Worm (Caenorhabditis elegans): ENCODE data around the gene nipa-1.

nipa-1 gene

ce11 chrIII:3143657-3144056 is 16.7 kb upstream of the nipa-1 start, which contains the start of gene C44B11.4:
Gene C44B11.4 (minus strand): TSS chrIII:3143757.
- TF ChIP-seq crh-2 (tag; optimal IDR thresholded peaks at IDR 0.05), result no peak
- no peak for TF ChIP-seq lsy-2 (tag; optimal IDR thresholded peaks at IDR 0.05)
- no peak for TF ChIP-seq gmeb-1 (tag; optimal IDR thresholded peaks at IDR 0.05)
- TF ChIP-seq fos-1 (tag; optimal IDR thresholded peaks at IDR 0.05), result no peak
- no peak for TF ChIP-seq skn-1 (tag; optimal IDR thresholded peaks at IDR 0.05)
- TF ChIP-seq elt-3 (tag; optimal IDR thresholded peaks at IDR 0.05), result no peak
- no peak for TF ChIP-seq ZK546.5 (tag; optimal IDR thresholded peaks at IDR 0.05)
- TF ChIP-seq ama-1 (optimal IDR thresholded peaks at IDR 0.05), result no peak
- no peak for TF ChIP-seq unc-62 (GFP tag; optimal IDR thresholded peaks at IDR 0.05)
- TF ChIP-seq mdl-1 (tag; optimal IDR thresholded peaks at IDR 0.05), result no peak
- no peak for TF ChIP-seq C34F6.9 (tag; optimal IDR thresholded peaks at IDR 0.05)
- no peak for TF ChIP-seq Y55F3AM.14 (GFP tag; optimal IDR thresholded peaks at IDR 0.05)
- TF ChIP-seq nhr-77 (tag; optimal IDR thresholded peaks at IDR 0.05), result no peak
- no peak for TF ChIP-seq lin-13 (GFP tag; optimal IDR thresholded peaks at IDR 0.05)
- TF ChIP-seq elt-1 (tag; optimal IDR thresholded peaks at IDR 0.05), result no peak
- no peak for TF ChIP-seq egl-27 (tag; optimal IDR thresholded peaks at IDR 0.05)
- no peak for TF ChIP-seq nhr-129 (tag; optimal IDR thresholded peaks at IDR 0.05)
- no peak for TF ChIP-seq sem-4 (tag; optimal IDR thresholded peaks at IDR 0.05)

ce11 chrIII:3142078-3142477 is 15.2 kb upstream of the nipa-1 start:
- TF ChIP-seq Y55F3AM.14 (GFP tag; optimal IDR thresholded peaks at IDR 0.05), result no peak
- TF ChIP-seq nhr-10 (tag; optimal IDR thresholded peaks at IDR 0.05), result no peak
- no peak for TF ChIP-seq ZK546.5 (tag; optimal IDR thresholded peaks at IDR 0.05)
- no peak for TF ChIP-seq egl-27 (tag; optimal IDR thresholded peaks at IDR 0.05)
- no peak for TF ChIP-seq sma-3 (GFP tag; optimal IDR thresholded peaks at IDR 0.05)
- TF ChIP-seq gmeb-1 (tag; optimal IDR thresholded peaks at IDR 0.05), result no peak
- no peak for TF ChIP-seq peb-1 (tag; optimal IDR thresholded peaks at IDR 0.05)
- no peak for TF ChIP-seq dmd-4 (tag; optimal IDR thresholded peaks at IDR 0.05)
- no peak for TF ChIP-seq ama-1 (optimal IDR thresholded peaks at IDR 0.05)
- TF ChIP-seq lsy-2 (tag; optimal IDR thresholded peaks at IDR 0.05), result no peak
- no peak for TF ChIP-seq nhr-23 (tag; optimal IDR thresholded peaks at IDR 0.05)
- no peak for TF ChIP-seq elt-3 (tag; optimal IDR thresholded peaks at IDR 0.05)
- no peak for TF ChIP-seq zag-1 (tag; optimal IDR thresholded peaks at IDR 0.05)
- TF ChIP-seq nhr-11 (tag; optimal IDR thresholded peaks at IDR 0.05), result no peak
- TF ChIP-seq lin-39 (tag; optimal IDR thresholded peaks at IDR 0.05), result no peak
- no peak for TF ChIP-seq sma-9 (GFP tag; optimal IDR thresholded peaks at IDR 0.05)
- TF ChIP-seq sma-9 (tag; optimal IDR thresholded peaks at IDR 0.05), result no peak

ce11 chrIII:3140227-3140626 is 13.3 kb upstream of the nipa-1 start:
- TF ChIP-seq sma-3 (GFP tag; optimal IDR thresholded peaks at IDR 0.05) (no peak), nhr-12 (tag; optimal IDR thresholded peaks at IDR 0.05) (no peak)

- TF ChIP-seq unc-55 (GFP tag; optimal IDR thresholded peaks at IDR 0.05), result peak; percentile 15
- TF ChIP-seq lin-11 (tag; optimal IDR thresholded peaks at IDR 0.05), result no peak
- TF ChIP-seq C34F6.9 (tag; optimal IDR thresholded peaks at IDR 0.05), result peak; percentile 36
- TF ChIP-seq R02D3.7 (tag; optimal IDR thresholded peaks at IDR 0.05), result no peak
- TF ChIP-seq sem-4 (tag; optimal IDR thresholded peaks at IDR 0.05), result peak; percentile 40
- TF ChIP-seq lsy-2 (tag; optimal IDR thresholded peaks at IDR 0.05), result peak in 1 of 2 experiments; percentile 57
- peak; percentile 68 for TF ChIP-seq zag-1 (tag; optimal IDR thresholded peaks at IDR 0.05)
- TF ChIP-seq sma-9 (GFP tag; optimal IDR thresholded peaks at IDR 0.05), result no peak
- no peak for TF ChIP-seq sma-9 (tag; optimal IDR thresholded peaks at IDR 0.05)
- no peak for TF ChIP-seq sma-3 (GFP tag; optimal IDR thresholded peaks at IDR 0.05)
- no peak for TF ChIP-seq ztf-4 (tag; optimal IDR thresholded peaks at IDR 0.05)
- TF ChIP-seq lin-13 (GFP tag; optimal IDR thresholded peaks at IDR 0.05), result no peak
- TF ChIP-seq crh-2 (tag; optimal IDR thresholded peaks at IDR 0.05), result no peak
- TF ChIP-seq alr-1 (tag; optimal IDR thresholded peaks at IDR 0.05), result no peak
These were observed 12.2 kb upstream of the nipa-1 start, which contains the start of gene mec-12 for ce11 chrIII:3139144-3139543. Gene mec-12 (minus strand): TSS chrIII:3139234.

ce11 chrIII:3138087-3138486 is 11.2 kb upstream of the nipa-1 start:
- TF ChIP-seq unc-62 (GFP tag; optimal IDR thresholded peaks at IDR 0.05) (no peak), peb-1 (tag; optimal IDR thresholded peaks at IDR 0.05) (no peak), ceh-16 (tag; optimal IDR thresholded peaks at IDR 0.05) (no peak), snpc-4 (tag; optimal IDR thresholded peaks at IDR 0.05) (no peak), elt-3 (tag; optimal IDR thresholded peaks at IDR 0.05) (no peak)
